Worm (Caenorhabditis elegans): ENCODE data around the gene sup-12.

DNA sequence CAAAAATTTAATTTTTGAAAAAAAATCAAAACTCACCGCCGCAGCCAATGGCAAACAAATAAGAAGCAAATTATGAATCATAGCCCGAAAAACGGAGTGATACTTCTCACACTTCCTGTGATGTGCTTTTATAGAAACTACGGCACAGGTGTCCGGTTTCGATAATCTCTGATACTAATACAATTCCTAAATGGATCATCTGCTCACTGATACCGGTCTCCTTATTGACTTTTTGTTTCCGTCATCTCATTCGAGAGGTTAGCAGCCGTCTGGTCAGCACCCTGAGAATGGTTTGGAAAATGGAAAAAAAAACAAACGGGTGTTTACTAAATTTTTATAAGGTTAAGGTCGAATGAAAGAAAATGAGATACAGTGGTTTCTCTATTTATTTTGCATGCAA lies 11.4 kb downstream of the sup-12 start, which contains the start of gene idpp-9:
- no peak for TF ChIP-seq him-1 (tag; optimal IDR thresholded peaks at IDR 0.05)
- no peak for TF ChIP-seq W03F9.2 (tag; optimal IDR thresholded peaks at IDR 0.05)

All from whole organism, L4/young adult.